Worm (Caenorhabditis elegans) whole organism, midembryonic: ENCODE measurements around the gene C50D2.7.

Experiments used
- T22C8.4 ChIP-seq: fragments of 200-800 bp; sonication (Bioruptor generic); IDR thresholded peaks from 2 replicates; pipeline ENCODE4 v1.3.6; 2022; ENCODE audit warnings: missing genetic modification characterization, missing compliant biosample characterization
- cog-1 ChIP-seq: sonication (generic microtip); optimal IDR thresholded peaks from 2 replicates; lab custom pipeline; 2016; ENCODE audit warnings: missing genetic modification characterization, missing compliant biosample characterization
- ztf-23 ChIP-seq: fragments of 200-800 bp; sonication (Bioruptor generic); IDR thresholded peaks from 2 replicates; pipeline ENCODE4 v1.3.6; 2022; ENCODE audit warnings: missing genetic modification reagents, missing genetic modification characterization, missing compliant biosample characterization
- ztf-29 ChIP-seq: fragments of 200-800 bp; sonication (Bioruptor generic); IDR thresholded peaks from 2 replicates; pipeline ENCODE4 v1.3.6; 2022; ENCODE audit warnings: missing genetic modification reagents, missing genetic modification characterization, missing compliant biosample characterization

DNA sequence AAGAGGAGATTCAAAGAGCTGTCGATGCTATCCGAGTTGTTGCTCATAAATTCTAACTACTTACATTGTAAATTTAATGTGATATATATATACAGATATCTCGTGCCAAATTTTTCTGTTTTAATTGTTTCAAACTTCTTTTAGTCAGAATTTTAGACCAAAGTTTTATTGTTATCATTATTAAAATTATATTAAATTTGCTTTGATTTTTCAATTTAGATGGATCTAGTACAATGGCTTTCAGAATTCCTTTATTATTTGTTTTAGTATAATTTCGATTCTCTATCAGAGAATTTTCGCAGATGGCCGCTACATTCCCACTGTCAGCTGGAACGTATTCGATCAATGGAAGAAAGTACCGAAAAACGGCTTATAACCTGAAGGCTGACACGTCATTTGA lies 37.7 kb downstream of the C50D2.7 start, which contains the start of gene ascc-1:
- no peak for TF ChIP-seq ztf-29 (GFP tag; lab: Robert Waterston, UW)
- TF ChIP-seq ztf-23 (GFP tag; lab: Robert Waterston, UW), result no peak
- TF ChIP-seq cog-1 (tag; lab: Kevin White, UChicago), result no peak
- no peak for TF ChIP-seq T22C8.4 (GFP tag; lab: Robert Waterston, UW)
